Worm (Caenorhabditis elegans): ENCODE measurements around the gene EEED8.4.

DNA sequence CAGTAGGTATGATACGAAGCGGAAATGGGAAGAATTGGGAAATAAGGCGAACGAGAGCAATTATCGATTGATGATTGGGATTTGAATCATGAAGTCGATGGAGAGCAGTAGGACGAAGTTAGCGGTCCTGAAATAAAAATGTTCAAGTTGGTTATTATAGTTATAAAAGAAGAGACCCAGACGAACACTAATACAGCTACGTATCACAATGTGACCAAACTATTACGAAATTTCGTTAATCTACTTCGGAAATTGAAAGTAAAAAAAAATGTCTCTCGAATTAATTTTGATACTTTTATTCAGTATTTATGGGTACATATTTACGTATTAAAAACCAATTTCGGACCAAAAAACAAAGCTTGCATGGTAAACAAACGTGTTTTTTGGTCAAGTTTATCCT is 17.4 kb downstream of the EEED8.4 start:
- no peak for TF ChIP-seq ztf-23 (GFP tag; IDR thresholded peaks at IDR 0.05)
- no peak for TF ChIP-seq med-1 (GFP tag; optimal IDR thresholded peaks at IDR 0.05; ENCODE audit: insufficient read depth)
- no peak for TF ChIP-seq flt-1 (GFP tag; IDR thresholded peaks at IDR 0.05)
- TF ChIP-seq cog-1 (tag; optimal IDR thresholded peaks at IDR 0.05), result no peak
- no peak for TF ChIP-seq ztf-29 (GFP tag; IDR thresholded peaks at IDR 0.05)
- TF ChIP-seq T22C8.4 (GFP tag; IDR thresholded peaks at IDR 0.05), result no peak

All from whole organism, midembryonic.